Worm (Caenorhabditis elegans) whole organism, mixed stage, embryonic: ENCODE data around the gene R10E11.6.

Source experiments
- M03D4.4 ChIP-seq: sonication (generic microtip); optimal IDR thresholded peaks from 2 replicates; lab custom pipeline; 2017; ENCODE audit warnings: mild to moderate bottlenecking, missing genetic modification characterization, missing compliant biosample characterization
- bed-3 ChIP-seq: fragments of 200-800 bp; sonication (Bioruptor generic); optimal IDR thresholded peaks from 3 replicates; lab custom pipeline; 2018; ENCODE audit warnings: mild to moderate bottlenecking, missing genetic modification characterization, moderate library complexity, missing compliant biosample characterization
- ceh-39 ChIP-seq: fragments of 150-350 bp; optimal IDR thresholded peaks from 2 replicates; lab custom pipeline; 2014; ENCODE audit warnings: missing biosample characterization, missing genetic modification characterization
- ceh-43 ChIP-seq: fragments of 200-800 bp; sonication (Bioruptor generic); optimal IDR thresholded peaks from 2 replicates; lab custom pipeline; 2018; ENCODE audit warnings: mild to moderate bottlenecking, missing genetic modification characterization, moderate library complexity, missing compliant biosample characterization
- ceh-83 ChIP-seq: fragments of 200-800 bp; sonication (Bioruptor generic); optimal IDR thresholded peaks from 2 replicates; lab custom pipeline; 2018; ENCODE audit warnings: mild to moderate bottlenecking, missing genetic modification characterization, missing compliant biosample characterization
- ces-1 ChIP-seq: fragments of 150-350 bp; optimal IDR thresholded peaks from 2 replicates; lab custom pipeline; 2014; ENCODE audit warnings: missing biosample characterization, missing genetic modification reagents, missing genetic modification characterization
- cnd-1 ChIP-seq: fragments of 200-800 bp; sonication (Bioruptor generic); optimal IDR thresholded peaks from 2 replicates; lab custom pipeline; 2018; ENCODE audit warnings: mild to moderate bottlenecking, missing genetic modification characterization, missing compliant biosample characterization
- drap-1 ChIP-seq: fragments of 200-800 bp; sonication (Bioruptor generic); optimal IDR thresholded peaks from 3 replicates; lab custom pipeline; 2018; ENCODE audit warnings: mild to moderate bottlenecking, missing genetic modification characterization, missing compliant biosample characterization
- elt-1 ChIP-seq: sonication (generic microtip); optimal IDR thresholded peaks from 2 replicates; lab custom pipeline; 2017; ENCODE audit warnings: missing genetic modification characterization, mild to moderate bottlenecking, missing compliant biosample characterization, antibody characterized with exemption, moderate library complexity, borderline replicate concordance; ENCODE audit not compliant: insufficient read depth
- flh-1 ChIP-seq: fragments of 200-800 bp; sonication (Bioruptor generic); optimal IDR thresholded peaks from 2 replicates; lab custom pipeline; 2018; ENCODE audit warnings: mild to moderate bottlenecking, missing genetic modification characterization, moderate library complexity, missing compliant biosample characterization
- ham-2 ChIP-seq: fragments of 200-800 bp; sonication (Bioruptor generic); optimal IDR thresholded peaks from 2 replicates; lab custom pipeline; 2018; ENCODE audit warnings: mild to moderate bottlenecking, missing genetic modification characterization, missing compliant biosample characterization
- hlh-1 ChIP-seq: fragments of 150-350 bp; optimal IDR thresholded peaks from 2 replicates; lab custom pipeline; 2014; ENCODE audit warnings: missing biosample characterization, missing genetic modification reagents, missing genetic modification characterization
- lin-13 ChIP-seq: fragments of 150-350 bp; optimal IDR thresholded peaks from 2 replicates; lab custom pipeline; 2014; ENCODE audit warnings: missing biosample characterization, missing genetic modification characterization
- lin-32 ChIP-seq: fragments of 200-800 bp; sonication (Bioruptor generic); optimal IDR thresholded peaks from 2 replicates; lab custom pipeline; 2018; ENCODE audit warnings: mild to moderate bottlenecking, missing genetic modification characterization, missing compliant biosample characterization
- lsy-2 ChIP-seq: fragments of 150-350 bp; optimal IDR thresholded peaks from 2 replicates; lab custom pipeline; 2014; ENCODE audit warnings: missing biosample characterization, missing genetic modification characterization
- mab-5 ChIP-seq: fragments of 150-350 bp; optimal IDR thresholded peaks from 2 replicates; lab custom pipeline; 2014; ENCODE audit warnings: missing biosample characterization, missing genetic modification characterization
- mep-1 ChIP-seq: fragments of 150-350 bp; optimal IDR thresholded peaks from 2 replicates; lab custom pipeline; 2017; ENCODE audit warnings: missing biosample characterization, missing genetic modification reagents, missing genetic modification characterization, inconsistent platforms
- mls-2 ChIP-seq: sonication (generic microtip); optimal IDR thresholded peaks from 2 replicates; lab custom pipeline; 2016; ENCODE audit warnings: mild to moderate bottlenecking, missing genetic modification characterization, moderate library complexity, missing compliant biosample characterization
- nhr-12 ChIP-seq: fragments of 150-350 bp; optimal IDR thresholded peaks from 2 replicates; lab custom pipeline; 2014; ENCODE audit warnings: missing biosample characterization, missing genetic modification characterization
- nhr-2 ChIP-seq: fragments of 150-350 bp; optimal IDR thresholded peaks from 2 replicates; lab custom pipeline; 2014; ENCODE audit warnings: missing biosample characterization, missing genetic modification characterization
- nhr-237 ChIP-seq: fragments of 150-350 bp; optimal IDR thresholded peaks from 2 replicates; lab custom pipeline; 2014; ENCODE audit warnings: missing biosample characterization, missing genetic modification characterization
- nhr-28 ChIP-seq: fragments of 150-350 bp; optimal IDR thresholded peaks from 2 replicates; lab custom pipeline; 2014; ENCODE audit warnings: missing biosample characterization, missing genetic modification characterization
- nhr-76 ChIP-seq: sonication (generic microtip); optimal IDR thresholded peaks from 2 replicates; lab custom pipeline; 2017; ENCODE audit warnings: missing biosample characterization, missing genetic modification characterization
- pha-4 ChIP-seq: fragments of 150-350 bp; optimal IDR thresholded peaks from 2 replicates; lab custom pipeline; 2018; ENCODE audit warnings: missing biosample characterization, missing genetic modification reagents, missing genetic modification characterization
- sem-2 ChIP-seq: fragments of 200-800 bp; sonication (Bioruptor generic); optimal IDR thresholded peaks from 2 replicates; lab custom pipeline; 2018; ENCODE audit warnings: mild to moderate bottlenecking, missing genetic modification characterization, missing compliant biosample characterization
- sptf-1 ChIP-seq: sonication (generic microtip); optimal IDR thresholded peaks from 2 replicates; lab custom pipeline; 2017; ENCODE audit warnings: mild to moderate bottlenecking, missing genetic modification characterization, moderate library complexity, missing compliant biosample characterization
- unc-39 ChIP-seq: fragments of 150-350 bp; optimal IDR thresholded peaks from 2 replicates; lab custom pipeline; 2014; ENCODE audit warnings: missing biosample characterization, missing genetic modification characterization
- zip-8 ChIP-seq: fragments of 150-350 bp; optimal IDR thresholded peaks from 2 replicates; lab custom pipeline; 2014; ENCODE audit warnings: missing biosample characterization, missing genetic modification characterization
- ztf-11 ChIP-seq: fragments of 150-350 bp; optimal IDR thresholded peaks from 2 replicates; lab custom pipeline; 2014; ENCODE audit warnings: missing biosample characterization, missing genetic modification characterization

The R10E11.6 gene

DNA sequence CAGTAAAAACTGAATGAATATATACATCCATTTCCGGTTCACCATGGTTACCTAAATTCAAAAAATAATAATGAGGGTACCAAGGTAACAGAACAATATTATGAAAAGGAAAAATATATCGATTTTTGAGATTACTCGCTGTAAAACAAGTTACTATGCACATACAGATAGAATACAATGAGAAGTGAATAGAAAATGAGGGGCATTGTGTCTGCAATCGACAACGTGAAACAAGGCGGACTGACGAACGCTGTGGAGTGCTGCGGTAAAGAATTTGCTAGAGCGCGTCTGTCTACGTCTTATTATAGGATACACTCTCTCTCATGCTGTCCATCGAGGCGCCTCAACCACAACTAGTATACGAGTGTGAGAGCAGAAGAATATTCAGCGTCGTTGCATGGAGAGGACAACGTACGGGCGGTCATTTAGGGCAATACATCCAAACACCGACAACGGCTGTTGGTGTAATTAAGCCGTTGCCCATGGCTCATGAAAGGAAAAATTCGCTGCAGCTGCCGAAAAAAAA is 34.3 kb downstream of the R10E11.6 start, which contains the start of gene cnx-1 (continued):
- no peak for TF ChIP-seq M03D4.4 (tag; lab: Kevin White, UChicago)
- TF ChIP-seq, all 35 proteins: peak for 10

DNA sequence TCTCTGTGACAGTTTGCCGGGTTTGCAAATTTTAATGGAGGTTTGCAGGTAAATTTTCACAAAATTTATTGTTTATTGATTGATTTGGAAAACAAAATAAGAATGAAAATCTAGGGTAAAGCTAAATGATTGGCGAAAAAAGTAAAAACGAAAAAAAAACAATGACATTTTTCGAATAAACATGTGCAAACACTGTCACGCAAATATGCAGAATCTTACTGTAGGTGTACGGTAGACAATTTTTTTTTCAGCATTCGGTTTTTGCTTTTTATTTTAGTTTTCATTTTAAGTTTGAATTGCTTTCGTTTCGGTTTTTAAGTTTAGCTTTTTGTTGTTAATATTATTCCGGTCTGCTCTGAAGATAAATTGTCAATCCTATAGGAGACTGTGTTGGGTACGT is 35.1 kb downstream of the R10E11.6 start:
- TF ChIP-seq lsy-2, result peak; percentile 81
- TF ChIP-seq ces-1 (GFP tag; lab: Kevin White, UChicago), result no peak
- TF ChIP-seq bed-3 (GFP tag; lab: Kevin White, UChicago), result no peak

ce11 chrIII:9818763-9819162 is 36.0 kb downstream of the R10E11.6 start, which contains the start of gene panl-3:
Gene panl-3 (plus strand): TSS chrIII:9819056.
- TF ChIP-seq mab-5 (tag; lab: Kevin White, UChicago), result no peak
- peak; percentile 14 for TF ChIP-seq lin-13 (tag; lab: Kevin White, UChicago)
- TF ChIP-seq mep-1, result peak; percentile 49
- TF ChIP-seq ceh-39 (tag; lab: Kevin White, UChicago), result no peak
- no peak for TF ChIP-seq nhr-237 (tag; lab: Kevin White, UChicago)
- no peak for TF ChIP-seq zip-8 (tag; lab: Kevin White, UChicago)
- peak; percentile 46 for TF ChIP-seq cnd-1 (tag; lab: Kevin White, UChicago)
- peak; percentile 37 for TF ChIP-seq sptf-1 (tag; lab: Kevin White, UChicago)
- TF ChIP-seq flh-1 (GFP tag; lab: Kevin White, UChicago), result no peak
- TF ChIP-seq lin-32, result no peak
- peak; percentile 23 for TF ChIP-seq pha-4 (tag; lab: Kevin White, UChicago)
- peak; percentile 4 for TF ChIP-seq lsy-2

DNA sequence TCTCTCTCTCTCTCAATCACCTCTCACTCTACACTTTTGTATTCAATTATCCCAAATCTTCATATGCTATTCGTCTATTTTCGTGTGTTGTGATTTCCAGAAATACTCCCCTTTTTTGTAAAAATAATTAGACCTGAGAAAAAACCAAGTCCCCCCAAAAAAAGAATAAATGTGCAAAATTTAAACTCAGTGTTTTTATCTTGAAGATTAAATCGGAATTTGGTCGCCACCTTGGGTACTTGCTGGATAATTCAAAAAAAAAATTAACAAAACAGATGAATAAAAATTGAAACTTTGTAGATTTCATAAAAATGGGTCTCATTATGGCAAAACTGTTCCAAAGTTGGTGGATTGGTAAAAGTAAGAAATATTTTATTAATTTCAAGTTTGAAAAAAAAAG is 40.1 kb downstream of the R10E11.6 start, which contains the start of gene arl-5:
Gene arl-5 (plus strand): TSS at position 301 of the 400 bp plus-strand sequence.
- TF ChIP-seq lsy-2, result no peak
- TF ChIP-seq sptf-1 (tag; lab: Kevin White, UChicago), result no peak
- no peak for TF ChIP-seq ceh-43 (GFP tag; lab: Kevin White, UChicago)
- TF ChIP-seq M03D4.4 (tag; lab: Kevin White, UChicago), result no peak
- TF ChIP-seq ceh-39 (tag; lab: Kevin White, UChicago), result no peak
- TF ChIP-seq elt-1 (tag; lab: Kevin White, UChicago), result no peak
- no peak for TF ChIP-seq unc-39 (tag; lab: Kevin White, UChicago)
- TF ChIP-seq sem-2 (GFP tag; lab: Kevin White, UChicago), result no peak
- TF ChIP-seq lin-13 (tag; lab: Kevin White, UChicago), result no peak

ce11 chrIII:9823748-9824147 is 40.9 kb downstream of the R10E11.6 start:
- TF ChIP-seq zip-8 (tag; lab: Kevin White, UChicago) (no peak), bed-3 (GFP tag; lab: Kevin White, UChicago) (no peak), hlh-1 (tag; lab: Kevin White, UChicago) (no peak), elt-1 (tag; lab: Kevin White, UChicago) (no peak), cnd-1 (tag; lab: Kevin White, UChicago) (no peak), unc-39 (tag; lab: Kevin White, UChicago) (no peak), nhr-76 (no peak), nhr-12 (tag; lab: Kevin White, UChicago) (no peak), mls-2 (tag; lab: Kevin White, UChicago) (no peak), drap-1 (no peak), ztf-11 (tag; lab: Kevin White, UChicago) (no peak), nhr-237 (tag; lab: Kevin White, UChicago) (no peak), nhr-28 (tag; lab: Kevin White, UChicago) (no peak), mab-5 (tag; lab: Kevin White, UChicago) (no peak)

- no peak for TF ChIP-seq flh-1 (GFP tag; lab: Kevin White, UChicago)
- no peak for TF ChIP-seq ham-2 (GFP tag; lab: Kevin White, UChicago)
- no peak for TF ChIP-seq elt-1 (tag; lab: Kevin White, UChicago)
- TF ChIP-seq ceh-39 (tag; lab: Kevin White, UChicago), result no peak
- TF ChIP-seq unc-39 (tag; lab: Kevin White, UChicago), result no peak
- no peak for TF ChIP-seq nhr-12 (tag; lab: Kevin White, UChicago)
- TF ChIP-seq ceh-83, result no peak
- TF ChIP-seq sptf-1 (tag; lab: Kevin White, UChicago), result no peak
- TF ChIP-seq nhr-2 (tag; lab: Kevin White, UChicago), result no peak
- TF ChIP-seq mls-2 (tag; lab: Kevin White, UChicago), result no peak
- no peak for TF ChIP-seq lin-13 (tag; lab: Kevin White, UChicago)
- no peak for TF ChIP-seq nhr-237 (tag; lab: Kevin White, UChicago)
- TF ChIP-seq bed-3 (GFP tag; lab: Kevin White, UChicago), result no peak
Measured at ce11 chrIII:9824330-9824934, 41.6 kb downstream of the R10E11.6 start, which contains the start of gene lin-52. Gene lin-52 (minus strand): TSS chrIII:9824750.
